Fruit fly (Drosophila melanogaster): ENCODE data around the gene CG6244.
A peak's percentile ranks its signal among the peaks of the same experiment; 100 is the strongest.

The CG6244 gene

dm6 chr3L:15826985-15827635, 19.0 kb downstream of the CG6244 start (continued):
- TF ChIP-seq CG6683 (GFP tag; optimal IDR thresholded peaks at IDR 0.05): peak; percentile 74
- no peak for TF ChIP-seq pb (GFP tag; optimal IDR thresholded peaks at IDR 0.05)
- peak; percentile 42 for TF ChIP-seq MTF-1 (GFP tag; optimal IDR thresholded peaks at IDR 0.05; ENCODE audit: borderline replicate concordance)
- peak; percentile 88 for TF ChIP-seq CG18619 (GFP tag; optimal IDR thresholded peaks at IDR 0.05)
- peak; percentile 11 for TF ChIP-seq trem (tag; optimal IDR thresholded peaks at IDR 0.05)
- peak; percentile 86 for TF ChIP-seq CG6854 (GFP tag; optimal IDR thresholded peaks at IDR 0.05)
- TF ChIP-seq chm (GFP tag; IDR thresholded peaks at IDR 0.05): 0 out of 2 replicates have a peak, but pooled peaks have one; percentile 37
- TF ChIP-seq psq (GFP tag; optimal IDR thresholded peaks at IDR 0.05): no peak
- no peak for TF ChIP-seq cad (GFP tag; optimal IDR thresholded peaks at IDR 0.05)
- TF ChIP-seq kah (GFP tag; optimal IDR thresholded peaks at IDR 0.05): peak; percentile 55
- no peak for TF ChIP-seq Sry-β (GFP tag; optimal IDR thresholded peaks at IDR 0.05)
- peak; percentile 92 for TF ChIP-seq CG15269 (tag; optimal IDR thresholded peaks at IDR 0.05)
- TF ChIP-seq CG3847 (GFP tag; IDR thresholded peaks at IDR 0.05): peak; percentile 43
- peak; percentile 88 for TF ChIP-seq CG6765 (GFP tag; optimal IDR thresholded peaks at IDR 0.05)
- TF ChIP-seq CG32767 (GFP tag; IDR thresholded peaks at IDR 0.05): peak; percentile 15; the same call in 1 of the 2 replicates
- TF ChIP-seq CG7745 (tag; optimal IDR thresholded peaks at IDR 0.05): no peak
- TF ChIP-seq CG5953 (GFP tag; IDR thresholded peaks at IDR 0.05): no peak
- TF ChIP-seq CG13775 (GFP tag; optimal IDR thresholded peaks at IDR 0.05): peak; percentile 84
- peak; percentile 30 for TF ChIP-seq CG12942 (GFP tag; optimal IDR thresholded peaks at IDR 0.05)
- TF ChIP-seq Poxn (GFP tag; IDR thresholded peaks at IDR 0.05): 0 out of 2 replicates have a peak, but pooled peaks have one; percentile 38
- no peak for TF ChIP-seq fru (optimal IDR thresholded peaks at IDR 0.05)
- TF ChIP-seq phol (tag; optimal IDR thresholded peaks at IDR 0.05): peak; percentile 78
- TF ChIP-seq BtbVII (GFP tag; optimal IDR thresholded peaks at IDR 0.05): peak; percentile 92
- TF ChIP-seq esg (GFP tag; conservative IDR thresholded peaks at IDR 0.05): peak; percentile 49; the same call in 1 of the 2 replicates
- peak; percentile 26; the same call in 1 of the 3 replicates for TF ChIP-seq gce (GFP tag; IDR thresholded peaks at IDR 0.05)
- TF ChIP-seq ab (GFP tag; optimal IDR thresholded peaks at IDR 0.05): no peak
- peak; percentile 82 for TF ChIP-seq Drgx (GFP tag; IDR thresholded peaks at IDR 0.05)
- TF ChIP-seq CG17385 (GFP tag; optimal IDR thresholded peaks at IDR 0.05): peak; percentile 87
- peak; percentile 54 for TF ChIP-seq CG17612 (GFP tag; IDR thresholded peaks at IDR 0.05)
- TF ChIP-seq CG10366 (GFP tag; IDR thresholded peaks at IDR 0.05): peak; percentile 53; the same call in 1 of the 2 replicates
- TF ChIP-seq CG11504 (tag; optimal IDR thresholded peaks at IDR 0.05): peak; percentile 89
- peak; percentile 6 for TF ChIP-seq NK7.1 (GFP tag; optimal IDR thresholded peaks at IDR 0.05)
- TF ChIP-seq dm (GFP tag; optimal IDR thresholded peaks at IDR 0.05): peak; percentile 43
- peak; percentile 26 to 32 for TF ChIP-seq Pdp1 (GFP tag; optimal IDR thresholded peaks at IDR 0.05)
- TF ChIP-seq zf30C (GFP tag; optimal IDR thresholded peaks at IDR 0.05): no peak
- 0 out of 2 replicates have a peak, but pooled peaks have one; percentile 18 for TF ChIP-seq CG14667 (GFP tag; IDR thresholded peaks at IDR 0.05)
- peak; percentile 59 for TF ChIP-seq vvl (GFP tag; IDR thresholded peaks at IDR 0.05)
- TF ChIP-seq Sin3A (optimal IDR thresholded peaks at IDR 0.05): no peak
- peak; percentile 58 for TF ChIP-seq CrebB (tag; optimal IDR thresholded peaks at IDR 0.05)
- peak; percentile 59 for TF ChIP-seq CG4424 (GFP tag; optimal IDR thresholded peaks at IDR 0.05)
- TF ChIP-seq Sry-δ (GFP tag; optimal IDR thresholded peaks at IDR 0.05): peak; percentile 67
- TF ChIP-seq ewg (GFP tag; optimal IDR thresholded peaks at IDR 0.05): peak; percentile 62
- TF ChIP-seq CG18262 (tag; optimal IDR thresholded peaks at IDR 0.05): peak; percentile 88
- 0 out of 3 replicates have a peak, but pooled peaks have one; percentile 25 for TF ChIP-seq H15 (GFP tag; IDR thresholded peaks at IDR 0.05)
- TF ChIP-seq ash1 (GFP tag; optimal IDR thresholded peaks at IDR 0.05): no peak
- peak; percentile 45 for TF ChIP-seq Myb (GFP tag; optimal IDR thresholded peaks at IDR 0.05)
- peak; percentile 89 for TF ChIP-seq CG10147 (GFP tag; optimal IDR thresholded peaks at IDR 0.05)
- no peak for TF ChIP-seq CG16813 (GFP tag; IDR thresholded peaks at IDR 0.05; ENCODE audit: partially characterized antibody)
- no peak for TF ChIP-seq sisA (GFP tag; IDR thresholded peaks at IDR 0.05)
- TF ChIP-seq CG2678 (tag; optimal IDR thresholded peaks at IDR 0.05): peak; percentile 94

Data from whole organism, embryonic.